Fruit fly (Drosophila melanogaster) S2 (cell line): Measurements from ENCODE around the gene not.

Experiments used
- CG8478 ChIP-seq: fragments of >200 bp; optimal IDR thresholded peaks from 2 replicates; lab custom pipeline; 2018
- CTCF ChIP-seq, 2 experiments: fragments of >200 bp; optimal IDR thresholded peaks; 2 replicates each; lab custom pipeline; 2018

DNA sequence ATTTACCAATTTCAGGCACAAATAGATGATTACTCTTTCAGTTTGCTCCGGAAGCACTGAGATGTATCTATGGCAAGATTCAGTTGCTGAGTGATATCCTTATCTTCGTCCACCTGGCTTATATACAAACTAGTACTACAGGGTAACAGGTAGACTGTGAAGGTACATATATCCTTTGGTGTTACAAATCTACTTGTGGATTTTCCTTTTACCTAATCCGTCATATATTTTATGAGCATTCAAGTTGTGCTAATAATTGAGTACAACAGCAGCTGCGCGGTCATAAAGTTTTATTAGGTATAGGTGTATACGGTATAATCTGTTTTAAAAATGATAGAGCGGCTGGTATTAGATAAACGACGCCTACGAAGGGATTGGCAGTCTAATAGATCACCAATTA is 28.3 kb downstream of the not start, which contains the start of gene term:
- TF ChIP-seq CTCF (optimal IDR thresholded peaks at IDR 0.05; lab: Kevin White, UChicago) (no peak), CG8478 (no peak)
